Fruit fly (Drosophila melanogaster) whole organism, embryonic: ENCODE results near the gene Ilp5.

Experiments used
- Awh ChIP-seq: fragments of 200-800 bp; sonication (Bioruptor generic); IDR thresholded peaks from 2 replicates; pipeline ENCODE4, ENCODE4 v1.3.6; 2022; ENCODE audit warnings: missing biosample characterization, missing genetic modification characterization
- CG10267 ChIP-seq: fragments of 200-800 bp; sonication (Bioruptor generic); optimal IDR thresholded peaks from 2 replicates; lab custom pipeline; 2018; ENCODE audit warnings: missing biosample characterization, mild to moderate bottlenecking, missing genetic modification characterization, moderate library complexity
- CG12391 ChIP-seq: fragments of 200-800 bp; sonication (Bioruptor generic); optimal IDR thresholded peaks from 3 replicates; lab custom pipeline; 2018; ENCODE audit warnings: missing biosample characterization, mild to moderate bottlenecking, missing genetic modification characterization, moderate library complexity
- CG13296 ChIP-seq: fragments of 200-800 bp; sonication (Bioruptor generic); optimal IDR thresholded peaks from 3 replicates; lab custom pipeline; 2018; ENCODE audit warnings: missing biosample characterization, mild to moderate bottlenecking, missing genetic modification characterization
- CG14050 ChIP-seq: fragments of 200-800 bp; sonication (Bioruptor generic); IDR thresholded peaks from 3 replicates; pipeline ENCODE4 v1.3.6; 2022; ENCODE audit warnings: missing biosample characterization, missing genetic modification characterization
- CG17361 ChIP-seq: fragments of 200-800 bp; sonication (Bioruptor generic); IDR thresholded peaks from 3 replicates; pipeline ENCODE4 v1.3.6; 2022; ENCODE audit warnings: missing biosample characterization, missing genetic modification characterization
- CG1832 ChIP-seq: fragments of 200-800 bp; sonication (Bioruptor generic); optimal IDR thresholded peaks from 2 replicates; lab custom pipeline; 2017; ENCODE audit warnings: missing biosample characterization, mild to moderate bottlenecking, missing genetic modification characterization, inconsistent platforms
- CG2712 ChIP-seq: fragments of 200-800 bp; optimal IDR thresholded peaks from 3 replicates; lab custom pipeline; 2019; ENCODE audit warnings: missing biosample characterization, mild to moderate bottlenecking, missing genetic modification characterization, moderate library complexity
- CG2875 ChIP-seq: fragments of 200-800 bp; sonication (Bioruptor generic); optimal IDR thresholded peaks from 2 replicates; lab custom pipeline; 2017; ENCODE audit warnings: missing biosample characterization, mild to moderate bottlenecking, missing genetic modification characterization, missing genetic modification reagents
- CG31388 ChIP-seq: fragments of 200-800 bp; sonication (Bioruptor generic); optimal IDR thresholded peaks from 2 replicates; lab custom pipeline; 2016; ENCODE audit warnings: missing biosample characterization, missing genetic modification characterization
- CG3163 ChIP-seq: fragments of 200-800 bp; sonication (Bioruptor generic); optimal IDR thresholded peaks from 3 replicates; lab custom pipeline; 2016; ENCODE audit warnings: missing biosample characterization, missing genetic modification characterization
- CG3847 ChIP-seq: fragments of 200-800 bp; sonication (Bioruptor generic); IDR thresholded peaks from 2 replicates; pipeline ENCODE4 v1.3.6; 2022; ENCODE audit warnings: missing biosample characterization, missing genetic modification characterization
- CG4282 ChIP-seq: fragments of 200-800 bp; sonication (Bioruptor generic); optimal IDR thresholded peaks from 2 replicates; lab custom pipeline; 2016; ENCODE audit warnings: missing biosample characterization, missing genetic modification characterization
- CG4424 ChIP-seq: fragments of 200-800 bp; sonication (Bioruptor generic); optimal IDR thresholded peaks from 3 replicates; lab custom pipeline; 2016; ENCODE audit warnings: missing biosample characterization, missing genetic modification characterization
- Chrac-16 ChIP-seq: fragments of 200-800 bp; sonication (Bioruptor generic); optimal IDR thresholded peaks from 3 replicates; lab custom pipeline; 2016; ENCODE audit warnings: missing biosample characterization, missing genetic modification characterization
- Fer1 ChIP-seq: fragments of 200-800 bp; sonication (Bioruptor generic); optimal IDR thresholded peaks from 2 replicates; lab custom pipeline; 2017; ENCODE audit warnings: missing biosample characterization, mild to moderate bottlenecking, missing genetic modification characterization
- Hr78 ChIP-seq, 2 experiments: fragments of 200-800 bp in 1 of 2; fragments of >200 bp in 1 of 2; sonication (Bioruptor generic) in 1 of 2; optimal IDR thresholded peaks; 2 replicates each; lab custom pipeline; 2017 to 2019; ENCODE audit warnings: missing biosample characterization in 2 of 2, missing genetic modification characterization in 2 of 2, mild to moderate bottlenecking in 1 of 2, moderate library complexity in 1 of 2
- Lim3 ChIP-seq: fragments of 200-800 bp; sonication (Bioruptor generic); IDR thresholded peaks from 2 replicates; pipeline ENCODE4 v1.3.6; 2022; ENCODE audit warnings: missing biosample characterization, missing genetic modification characterization
- Six4 ChIP-seq: fragments of 200-800 bp; sonication (Bioruptor generic); optimal IDR thresholded peaks from 2 replicates; lab custom pipeline; 2016; ENCODE audit warnings: missing biosample characterization, missing genetic modification characterization
- Spps ChIP-seq: fragments of 200-800 bp; sonication (Bioruptor generic); optimal IDR thresholded peaks from 2 replicates; lab custom pipeline; 2018; ENCODE audit warnings: missing biosample characterization, mild to moderate bottlenecking, missing genetic modification characterization
- Xbp1 ChIP-seq: fragments of 200-800 bp; sonication (Bioruptor generic); optimal IDR thresholded peaks from 3 replicates; lab custom pipeline; 2016; ENCODE audit warnings: missing biosample characterization, mild to moderate bottlenecking, missing genetic modification characterization
- bab2 ChIP-seq: fragments of 200-800 bp; sonication (Bioruptor generic); optimal IDR thresholded peaks from 2 replicates; lab custom pipeline; 2016; ENCODE audit warnings: missing biosample characterization, missing genetic modification characterization
- br ChIP-seq: fragments of >200 bp; optimal IDR thresholded peaks from 2 replicates; lab custom pipeline; 2017
- btn ChIP-seq: fragments of 200-800 bp; sonication (Bioruptor generic); optimal IDR thresholded peaks from 2 replicates; lab custom pipeline; 2016; ENCODE audit warnings: missing biosample characterization, missing genetic modification characterization
- chinmo ChIP-seq: fragments of 200-800 bp; sonication (Bioruptor generic); IDR thresholded peaks from 4 replicates; pipeline ENCODE4 v1.3.6; 2022; ENCODE audit warnings: missing biosample characterization, missing genetic modification characterization; ENCODE audit not compliant: partially characterized antibody
- crc ChIP-seq: fragments of 200-800 bp; sonication (Bioruptor generic); optimal IDR thresholded peaks from 2 replicates; lab custom pipeline; 2016; ENCODE audit warnings: missing biosample characterization, missing genetic modification characterization
- croc ChIP-seq: fragments of 200-800 bp; sonication (Bioruptor generic); conservative IDR thresholded peaks from 3 replicates; pipeline ENCODE4 v1.3.6; 2022; ENCODE audit warnings: missing biosample characterization, missing genetic modification characterization
- danr ChIP-seq: fragments of 200-800 bp; sonication (Bioruptor generic); IDR thresholded peaks from 2 replicates; pipeline ENCODE4 v1.3.6; 2022; ENCODE audit warnings: missing biosample characterization, missing genetic modification characterization
- dati ChIP-seq: fragments of 200-800 bp; sonication (Bioruptor generic); IDR thresholded peaks from 2 replicates; pipeline ENCODE4 v1.3.6; 2022; ENCODE audit warnings: missing biosample characterization, missing genetic modification characterization
- dpn ChIP-seq, 2 experiments: fragments of 200-800 bp; sonication (Bioruptor generic); optimal IDR thresholded peaks; 3 replicates each; lab custom pipeline; 2016; ENCODE audit warnings: missing biosample characterization in 2 of 2, missing genetic modification characterization in 2 of 2
- dysf ChIP-seq: fragments of 200-800 bp; sonication (Bioruptor generic); IDR thresholded peaks from 3 replicates; pipeline ENCODE4 v1.3.6; 2022; ENCODE audit warnings: missing biosample characterization, missing genetic modification characterization
- esg ChIP-seq: fragments of 200-800 bp; sonication (Bioruptor generic); conservative IDR thresholded peaks from 2 replicates; pipeline ENCODE4 v1.3.6; 2022; ENCODE audit warnings: missing biosample characterization, missing genetic modification characterization
- eve ChIP-seq, 2 experiments: fragments of >200 bp; optimal IDR thresholded peaks; 2 replicates each; lab custom pipeline; 2017; ENCODE audit warnings: missing biosample characterization in 2 of 2, missing genetic modification characterization in 2 of 2
- fd3F ChIP-seq: fragments of 200-800 bp; sonication (Bioruptor generic); optimal IDR thresholded peaks from 2 replicates; lab custom pipeline; 2018; ENCODE audit warnings: missing biosample characterization, mild to moderate bottlenecking, missing genetic modification characterization, moderate library complexity
- fru ChIP-seq: fragments of >200 bp; optimal IDR thresholded peaks from 2 replicates; lab custom pipeline; 2017
- gce ChIP-seq: fragments of 200-800 bp; sonication (Bioruptor generic); IDR thresholded peaks from 3 replicates; pipeline ENCODE4 v1.3.6; 2022; ENCODE audit warnings: missing biosample characterization, missing genetic modification characterization
- gcm2 ChIP-seq: fragments of 200-800 bp; sonication (Bioruptor generic); optimal IDR thresholded peaks from 2 replicates; lab custom pipeline; 2016; ENCODE audit warnings: missing biosample characterization, missing genetic modification characterization
- hkb ChIP-seq, 2 experiments: fragments of 200-800 bp in 1 of 2; fragments of >200 bp in 1 of 2; sonication (Bioruptor generic) in 1 of 2; IDR thresholded peaks in 1 of 2; optimal IDR thresholded peaks in 1 of 2; 2 replicates each; pipeline versions ENCODE4 v1.3.6 to Lab custom; 2017 to 2022; ENCODE audit warnings: missing biosample characterization in 1 of 2, missing genetic modification characterization in 1 of 2
- lmd ChIP-seq: fragments of 200-800 bp; sonication (Bioruptor generic); IDR thresholded peaks from 2 replicates; pipeline ENCODE4 v1.3.6; 2022; ENCODE audit warnings: missing biosample characterization, missing genetic modification characterization
- lola ChIP-seq, 3 experiments: fragments of >200 bp in 2 of 3; fragments of 200-800 bp in 1 of 3; sonication (Bioruptor generic) in 1 of 3; optimal IDR thresholded peaks; 2 replicates each; lab custom pipeline; 2017 to 2019; ENCODE audit warnings: missing biosample characterization in 3 of 3, missing genetic modification characterization in 3 of 3, mild to moderate bottlenecking in 1 of 3, moderate library complexity in 1 of 3
- mirr ChIP-seq: fragments of 200-800 bp; sonication (Bioruptor generic); optimal IDR thresholded peaks from 3 replicates; lab custom pipeline; 2018; ENCODE audit warnings: missing biosample characterization, mild to moderate bottlenecking, missing genetic modification characterization
- nerfin-2 ChIP-seq: fragments of 200-800 bp; sonication (Bioruptor generic); IDR thresholded peaks from 2 replicates; pipeline ENCODE4 v1.3.6; 2022; ENCODE audit warnings: missing biosample characterization, missing genetic modification characterization; ENCODE audit not compliant: partially characterized antibody
- org-1 ChIP-seq: fragments of 200-800 bp; sonication (Bioruptor generic); optimal IDR thresholded peaks from 2 replicates; lab custom pipeline; 2017; ENCODE audit warnings: missing biosample characterization, missing genetic modification characterization
- pan ChIP-seq, 4 experiments: fragments of >200 bp in 3 of 4; fragments of 200-800 bp in 1 of 4; sonication (Bioruptor generic) in 1 of 4; optimal IDR thresholded peaks in 3 of 4; IDR thresholded peaks in 1 of 4; 2 replicates each; pipeline versions ENCODE4 v1.3.6 to Lab custom; 2017 to 2022; ENCODE audit warnings: missing biosample characterization in 2 of 4, missing genetic modification characterization in 2 of 4, mixed read lengths in 1 of 4
- shn ChIP-seq: fragments of 200-800 bp; sonication (Bioruptor generic); optimal IDR thresholded peaks from 3 replicates; lab custom pipeline; 2016; ENCODE audit warnings: missing biosample characterization, missing genetic modification characterization
- ssp ChIP-seq: fragments of 200-800 bp; sonication (Bioruptor generic); IDR thresholded peaks from 2 replicates; pipeline ENCODE4 v1.3.6; 2022; ENCODE audit warnings: missing biosample characterization, missing genetic modification characterization
- tin ChIP-seq: fragments of 200-800 bp; sonication (Bioruptor generic); optimal IDR thresholded peaks from 3 replicates; lab custom pipeline; 2016; ENCODE audit warnings: missing biosample characterization, missing genetic modification characterization
- zen2 ChIP-seq: fragments of 200-800 bp; sonication (Bioruptor generic); IDR thresholded peaks from 3 replicates; pipeline ENCODE4 v1.3.6; 2022; ENCODE audit warnings: missing biosample characterization, missing genetic modification characterization; ENCODE audit not compliant: partially characterized antibody
- zf30C ChIP-seq: fragments of 200-800 bp; sonication (Bioruptor generic); optimal IDR thresholded peaks from 3 replicates; lab custom pipeline; 2018; ENCODE audit warnings: missing biosample characterization, mild to moderate bottlenecking, missing genetic modification characterization

Ilp5 gene

dm6 chr3L:9854583-9855519, 31.2 kb upstream of the Ilp5 start, which contains the start of gene RasGAP1 (continued):
- TF ChIP-seq hkb (optimal IDR thresholded peaks at IDR 0.05; lab: Kevin White, UChicago) = no peak
- TF ChIP-seq hkb (GFP tag; IDR thresholded peaks at IDR 0.05; lab: Robert Waterston, UW) = no peak
- peak; percentile 7 for TF ChIP-seq crc (GFP tag; lab: Kevin White, UChicago)
- TF ChIP-seq Fer1 = peak; percentile 23
- no peak for TF ChIP-seq CG4282 (GFP tag; lab: Kevin White, UChicago)
- no peak for TF ChIP-seq CG3847
- TF ChIP-seq CG13296 = no peak
- TF ChIP-seq tin (GFP tag; lab: Kevin White, UChicago) = no peak
- TF ChIP-seq shn = peak; percentile 11
- no peak for TF ChIP-seq Chrac-16 (GFP tag; lab: Kevin White, UChicago)
- TF ChIP-seq org-1 (GFP tag; lab: Kevin White, UChicago) = no peak
- no peak for TF ChIP-seq lola (GFP tag; optimal IDR thresholded peaks at IDR 0.05; lab: Kevin White, UChicago)
- TF ChIP-seq CG17361 (GFP tag; lab: Robert Waterston, UW) = no peak
- no peak for TF ChIP-seq btn (GFP tag; lab: Kevin White, UChicago)
- peak; percentile 88 for TF ChIP-seq CG1832
- no peak for TF ChIP-seq nerfin-2 (GFP tag; lab: Robert Waterston, UW)
- no peak for TF ChIP-seq CG31388 (GFP tag; lab: Kevin White, UChicago)
- no peak for TF ChIP-seq bab2
- no peak for TF ChIP-seq zen2 (GFP tag; lab: Robert Waterston, UW)
- TF ChIP-seq zf30C (GFP tag; lab: Kevin White, UChicago) = no peak
- TF ChIP-seq Lim3 (GFP tag; lab: Robert Waterston, UW) = no peak
- no peak for TF ChIP-seq CG4424 (GFP tag; lab: Kevin White, UChicago)
- TF ChIP-seq fru = no peak
- peak; percentile 26; the same call in 1 of the 2 replicates for TF ChIP-seq ssp (GFP tag; lab: Robert Waterston, UW)
- TF ChIP-seq CG10267 = no peak
- TF ChIP-seq dysf = no peak
- no peak for TF ChIP-seq CG3163 (GFP tag; lab: Kevin White, UChicago)
- TF ChIP-seq Xbp1 (GFP tag; lab: Kevin White, UChicago) = no peak
- TF ChIP-seq mirr (GFP tag; lab: Kevin White, UChicago) = no peak
- TF ChIP-seq dati (GFP tag; lab: Robert Waterston, UW) = no peak
- TF ChIP-seq danr (GFP tag; lab: Robert Waterston, UW) = no peak
- TF ChIP-seq lmd (GFP tag; lab: Robert Waterston, UW) = no peak
- TF ChIP-seq Spps (tag; lab: Kevin White, UChicago) = no peak
- TF ChIP-seq chinmo (GFP tag; lab: Robert Waterston, UW) = peak; percentile 94; the same call in 2 of the 4 replicates
- no peak for TF ChIP-seq CG2875
- TF ChIP-seq CG2712 (tag; lab: Kevin White, UChicago) = no peak
- no peak for TF ChIP-seq esg (GFP tag; lab: Robert Waterston, UW)
- TF ChIP-seq CG12391 (tag; lab: Kevin White, UChicago) = no peak
- TF ChIP-seq Six4 = no peak
- no peak for TF ChIP-seq eve (GFP tag; optimal IDR thresholded peaks at IDR 0.05; lab: Kevin White, UChicago)
- no peak for TF ChIP-seq gcm2 (GFP tag; lab: Kevin White, UChicago)
- no peak for TF ChIP-seq croc
- TF ChIP-seq Hr78 (GFP tag; optimal IDR thresholded peaks at IDR 0.05; lab: Kevin White, UChicago) = no peak
- no peak for TF ChIP-seq pan (optimal IDR thresholded peaks at IDR 0.05; lab: Kevin White, UChicago)
- no peak for TF ChIP-seq pan (GFP tag; optimal IDR thresholded peaks at IDR 0.05 in 1 of 2, IDR thresholded peaks at IDR 0.05 in 1 of 2)
- no peak for TF ChIP-seq CG14050
- no peak for TF ChIP-seq dpn (GFP tag; optimal IDR thresholded peaks at IDR 0.05; lab: Kevin White, UChicago)
- no peak for TF ChIP-seq gce
- TF ChIP-seq fd3F (GFP tag; lab: Kevin White, UChicago) = no peak
- no peak for TF ChIP-seq br (lab: Kevin White, UChicago)
- TF ChIP-seq Awh (GFP tag; lab: Robert Waterston, UW) = no peak
